Fruit fly (Drosophila melanogaster) whole organism, embryonic: ENCODE data around the gene Nle.

Source experiments
- Bgb ChIP-seq: fragments of 200-800 bp; sonication (Bioruptor generic); IDR thresholded peaks from 2 replicates; pipeline ENCODE4 v1.3.6; 2022; ENCODE audit warnings: missing biosample characterization, missing genetic modification characterization; ENCODE audit not compliant: partially characterized antibody
- BtbVII ChIP-seq: fragments of 200-800 bp; sonication (Bioruptor generic); optimal IDR thresholded peaks from 3 replicates; lab custom pipeline; 2017; ENCODE audit warnings: missing biosample characterization, mild to moderate bottlenecking, missing genetic modification characterization
- CG12659 ChIP-seq: fragments of 200-800 bp; sonication (Bioruptor generic); optimal IDR thresholded peaks from 3 replicates; lab custom pipeline; 2017; ENCODE audit warnings: mild to moderate bottlenecking, missing biosample characterization, missing genetic modification reagents, missing genetic modification characterization
- CG12942 ChIP-seq: fragments of 200-800 bp; sonication (Bioruptor generic); optimal IDR thresholded peaks from 3 replicates; lab custom pipeline; 2016; ENCODE audit warnings: missing biosample characterization, missing genetic modification characterization
- CG13296 ChIP-seq: fragments of 200-800 bp; sonication (Bioruptor generic); optimal IDR thresholded peaks from 3 replicates; lab custom pipeline; 2018; ENCODE audit warnings: missing biosample characterization, mild to moderate bottlenecking, missing genetic modification characterization
- CG13775 ChIP-seq: fragments of 200-800 bp; sonication (Bioruptor generic); optimal IDR thresholded peaks from 3 replicates; lab custom pipeline; 2017; ENCODE audit warnings: missing biosample characterization, mild to moderate bottlenecking, missing genetic modification characterization
- CG13894 ChIP-seq: fragments of 200-800 bp; sonication (Bioruptor generic); optimal IDR thresholded peaks from 3 replicates; lab custom pipeline; 2018; ENCODE audit warnings: missing biosample characterization, mild to moderate bottlenecking, missing genetic modification characterization, moderate library complexity
- CG15073 ChIP-seq: fragments of 200-800 bp; sonication (Bioruptor generic); optimal IDR thresholded peaks from 2 replicates; lab custom pipeline; 2016; ENCODE audit warnings: missing biosample characterization, missing genetic modification characterization
- CG15514 ChIP-seq: fragments of 200-800 bp; sonication (Bioruptor generic); optimal IDR thresholded peaks from 3 replicates; lab custom pipeline; 2017; ENCODE audit warnings: missing biosample characterization, missing genetic modification characterization, mild to moderate bottlenecking, moderate library complexity, missing genetic modification reagents
- CG15696 ChIP-seq: fragments of 200-800 bp; sonication (Bioruptor generic); optimal IDR thresholded peaks from 2 replicates; lab custom pipeline; 2019; ENCODE audit warnings: missing biosample characterization, mild to moderate bottlenecking, missing genetic modification characterization, moderate library complexity
- CG18262 ChIP-seq: fragments of 200-800 bp; optimal IDR thresholded peaks from 3 replicates; lab custom pipeline; 2019; ENCODE audit warnings: missing biosample characterization, mild to moderate bottlenecking, missing genetic modification characterization, moderate library complexity
- CG18476 ChIP-seq: fragments of 200-800 bp; sonication (Bioruptor generic); optimal IDR thresholded peaks from 2 replicates; lab custom pipeline; 2016; ENCODE audit warnings: missing biosample characterization, mild to moderate bottlenecking, missing genetic modification characterization
- CG2712 ChIP-seq: fragments of 200-800 bp; optimal IDR thresholded peaks from 3 replicates; lab custom pipeline; 2019; ENCODE audit warnings: missing biosample characterization, mild to moderate bottlenecking, missing genetic modification characterization, moderate library complexity
- CG30431 ChIP-seq: fragments of 200-800 bp; sonication (Bioruptor generic); optimal IDR thresholded peaks from 2 replicates; lab custom pipeline; 2017; ENCODE audit warnings: missing biosample characterization, missing genetic modification characterization
- CG32532 ChIP-seq: fragments of 200-800 bp; sonication (Bioruptor generic); IDR thresholded peaks from 2 replicates; pipeline ENCODE4 v1.3.6; 2022; ENCODE audit warnings: missing biosample characterization, missing genetic modification characterization
- CG32767 ChIP-seq: fragments of 200-800 bp; sonication (Bioruptor generic); IDR thresholded peaks from 2 replicates; pipeline ENCODE4 v1.3.6; 2022; ENCODE audit warnings: missing biosample characterization, missing genetic modification characterization
- CG4282 ChIP-seq: fragments of 200-800 bp; sonication (Bioruptor generic); optimal IDR thresholded peaks from 2 replicates; lab custom pipeline; 2016; ENCODE audit warnings: missing biosample characterization, missing genetic modification characterization
- CG4730 ChIP-seq: fragments of 200-800 bp; sonication (Bioruptor generic); IDR thresholded peaks from 2 replicates; pipeline ENCODE4 v1.3.6; 2022; ENCODE audit warnings: missing biosample characterization, missing genetic modification characterization
- CG6272 ChIP-seq: fragments of 200-800 bp; sonication (Bioruptor generic); IDR thresholded peaks from 2 replicates; pipeline ENCODE4 v1.3.6; 2022; ENCODE audit warnings: missing biosample characterization, missing genetic modification characterization
- CG6683 ChIP-seq: fragments of 200-800 bp; sonication (Bioruptor generic); optimal IDR thresholded peaks from 2 replicates; lab custom pipeline; 2017; ENCODE audit warnings: missing biosample characterization, mild to moderate bottlenecking, missing genetic modification characterization, missing genetic modification reagents
- CG8359 ChIP-seq: fragments of 200-800 bp; sonication (Bioruptor generic); optimal IDR thresholded peaks from 2 replicates; lab custom pipeline; 2017; ENCODE audit warnings: missing biosample characterization, mild to moderate bottlenecking, missing genetic modification characterization, borderline replicate concordance
- Camta ChIP-seq: fragments of 200-800 bp; sonication (Bioruptor generic); optimal IDR thresholded peaks from 2 replicates; lab custom pipeline; 2016; ENCODE audit warnings: missing biosample characterization, missing genetic modification characterization
- Dek ChIP-seq: fragments of 200-800 bp; sonication (Bioruptor generic); optimal IDR thresholded peaks from 3 replicates; lab custom pipeline; 2019; ENCODE audit warnings: missing biosample characterization, mild to moderate bottlenecking, missing genetic modification characterization, moderate library complexity
- Dip2 ChIP-seq: fragments of 200-800 bp; sonication (Bioruptor generic); IDR thresholded peaks from 2 replicates; pipeline ENCODE4 v1.3.6; 2022; ENCODE audit warnings: missing biosample characterization, missing genetic modification characterization
- Med ChIP-seq: fragments of 200-800 bp; sonication (Bioruptor generic); peaks from one replicate; lab custom pipeline; 2016; ENCODE audit warnings: missing biosample characterization, missing genetic modification characterization, mild to moderate bottlenecking, inconsistent platforms, moderate library complexity
- Meics ChIP-seq: fragments of 200-800 bp; sonication (Bioruptor generic); optimal IDR thresholded peaks from 2 replicates; lab custom pipeline; 2017; ENCODE audit warnings: missing biosample characterization, mild to moderate bottlenecking, missing genetic modification characterization
- Neu2 ChIP-seq: fragments of 200-800 bp; sonication (Bioruptor generic); optimal IDR thresholded peaks from 3 replicates; lab custom pipeline; 2016; ENCODE audit warnings: missing biosample characterization, missing genetic modification characterization, borderline replicate concordance
- Poxn ChIP-seq: fragments of 200-800 bp; sonication (Bioruptor generic); IDR thresholded peaks from 2 replicates; pipeline ENCODE4 v1.3.6; 2022; ENCODE audit warnings: missing biosample characterization, missing genetic modification characterization
- Spps ChIP-seq: fragments of 200-800 bp; sonication (Bioruptor generic); optimal IDR thresholded peaks from 2 replicates; lab custom pipeline; 2018; ENCODE audit warnings: missing biosample characterization, mild to moderate bottlenecking, missing genetic modification characterization
- bcd ChIP-seq: fragments of 200-800 bp; sonication (Bioruptor generic); optimal IDR thresholded peaks from 2 replicates; lab custom pipeline; 2017; ENCODE audit warnings: missing biosample characterization, mild to moderate bottlenecking, missing genetic modification characterization
- bsh ChIP-seq, 2 experiments: fragments of 200-800 bp; sonication (Bioruptor generic); optimal IDR thresholded peaks; 2 replicates each; lab custom pipeline; 2017 to 2018; ENCODE audit warnings: mild to moderate bottlenecking in 2 of 2, missing biosample characterization in 2 of 2, missing genetic modification characterization in 2 of 2, moderate library complexity in 1 of 2
- caup ChIP-seq: fragments of 200-800 bp; sonication (Bioruptor generic); optimal IDR thresholded peaks from 3 replicates; lab custom pipeline; 2017; ENCODE audit warnings: missing biosample characterization, mild to moderate bottlenecking, missing genetic modification characterization, moderate library complexity; ENCODE audit not compliant: severe bottlenecking
- ci ChIP-seq: fragments of 200-800 bp; sonication (Bioruptor generic); IDR thresholded peaks from 3 replicates; pipeline ENCODE4 v1.3.6; 2022; ENCODE audit warnings: missing biosample characterization, missing genetic modification characterization
- dati ChIP-seq: fragments of 200-800 bp; sonication (Bioruptor generic); IDR thresholded peaks from 2 replicates; pipeline ENCODE4 v1.3.6; 2022; ENCODE audit warnings: missing biosample characterization, missing genetic modification characterization
- disco-r ChIP-seq: fragments of 200-800 bp; sonication (Bioruptor generic); optimal IDR thresholded peaks from 2 replicates; lab custom pipeline; 2016; ENCODE audit warnings: missing biosample characterization, missing genetic modification characterization
- eve ChIP-seq, 2 experiments: fragments of >200 bp; optimal IDR thresholded peaks; 2 replicates each; lab custom pipeline; 2017; ENCODE audit warnings: missing biosample characterization in 2 of 2, missing genetic modification characterization in 2 of 2
- gcm2 ChIP-seq: fragments of 200-800 bp; sonication (Bioruptor generic); optimal IDR thresholded peaks from 2 replicates; lab custom pipeline; 2016; ENCODE audit warnings: missing biosample characterization, missing genetic modification characterization
- gem ChIP-seq: fragments of 200-800 bp; sonication (Bioruptor generic); optimal IDR thresholded peaks from 2 replicates; lab custom pipeline; 2019; ENCODE audit warnings: missing biosample characterization, mild to moderate bottlenecking, missing genetic modification characterization, moderate library complexity
- gt ChIP-seq: fragments of 200-800 bp; sonication (Bioruptor generic); IDR thresholded peaks from 2 replicates; pipeline ENCODE4 v1.3.6; 2022; ENCODE audit warnings: missing biosample characterization, missing genetic modification characterization
- kay ChIP-seq: fragments of 200-800 bp; sonication (Bioruptor generic); optimal IDR thresholded peaks from 2 replicates; lab custom pipeline; 2016; ENCODE audit warnings: missing biosample characterization, missing genetic modification characterization
- klu ChIP-seq: fragments of 200-800 bp; sonication (Bioruptor generic); IDR thresholded peaks from 2 replicates; pipeline ENCODE4 v1.3.6; 2022; ENCODE audit warnings: missing biosample characterization, missing genetic modification characterization
- lilli ChIP-seq: fragments of 200-800 bp; sonication (Bioruptor generic); optimal IDR thresholded peaks from 3 replicates; lab custom pipeline; 2016; ENCODE audit warnings: missing biosample characterization, missing genetic modification characterization
- mld ChIP-seq: fragments of 200-800 bp; sonication (Bioruptor generic); IDR thresholded peaks from 3 replicates; pipeline ENCODE4 v1.3.6; 2022; ENCODE audit warnings: missing biosample characterization, missing genetic modification characterization; ENCODE audit not compliant: partially characterized antibody
- org-1 ChIP-seq: fragments of 200-800 bp; sonication (Bioruptor generic); optimal IDR thresholded peaks from 2 replicates; lab custom pipeline; 2017; ENCODE audit warnings: missing biosample characterization, missing genetic modification characterization
- rib ChIP-seq: fragments of 200-800 bp; sonication (Bioruptor generic); IDR thresholded peaks from 2 replicates; pipeline ENCODE4 v1.3.6; 2022; ENCODE audit warnings: missing biosample characterization, missing genetic modification characterization
- sens ChIP-seq: fragments of 200-800 bp; sonication (Bioruptor generic); peaks from one replicate; lab custom pipeline; 2016; ENCODE audit warnings: missing biosample characterization, missing genetic modification characterization
- sim ChIP-seq: fragments of 200-800 bp; sonication (Bioruptor generic); IDR thresholded peaks from 2 replicates; pipeline ENCODE4 v1.3.6; 2022; ENCODE audit warnings: missing biosample characterization, missing genetic modification characterization
- slp2 ChIP-seq: fragments of 200-800 bp; sonication (Bioruptor generic); optimal IDR thresholded peaks from 2 replicates; lab custom pipeline; 2016; ENCODE audit warnings: missing biosample characterization, missing genetic modification characterization
- tap ChIP-seq: fragments of 200-800 bp; optimal IDR thresholded peaks from 3 replicates; lab custom pipeline; 2019; ENCODE audit warnings: missing biosample characterization, mild to moderate bottlenecking, missing genetic modification characterization, moderate library complexity
- twi ChIP-seq: fragments of 200-800 bp; optimal IDR thresholded peaks from 2 replicates; lab custom pipeline; 2019; ENCODE audit warnings: missing biosample characterization, mild to moderate bottlenecking, missing genetic modification characterization, moderate library complexity

Nle gene

dm6 chr2L:522752-523151, 45.2 kb downstream of the Nle start (continued):
- TF ChIP-seq Med (GFP tag; lab: Kevin White, UChicago) (peak; percentile 16), CG32767 (peak; percentile 28; the same call in 1 of the 2 replicates), gt (GFP tag; lab: Robert Waterston, UW) (peak; percentile 10; the same call in 1 of the 2 replicates), Dek (no peak), CG18262 (tag; lab: Kevin White, UChicago) (peak; percentile 66), Meics (GFP tag; lab: Kevin White, UChicago) (no peak), ci (GFP tag; lab: Robert Waterston, UW) (peak; percentile 59; the same call in 2 of the 3 replicates), org-1 (peak; percentile 22), CG13775 (peak; percentile 44), CG12659 (GFP tag; lab: Kevin White, UChicago) (peak; percentile 28), klu (GFP tag; lab: Robert Waterston, UW) (no peak), CG15073 (GFP tag; lab: Kevin White, UChicago) (no peak), disco-r (GFP tag; lab: Kevin White, UChicago) (peak; percentile 18), CG6272 (GFP tag; lab: Robert Waterston, UW) (peak; percentile 68), CG4282 (GFP tag; lab: Kevin White, UChicago) (no peak), Bgb (GFP tag; lab: Robert Waterston, UW) (no peak), Poxn (no peak), gem (tag; lab: Kevin White, UChicago) (peak; percentile 78), BtbVII (no peak), sim (GFP tag; lab: Robert Waterston, UW) (peak; percentile 74), CG6683 (GFP tag; lab: Kevin White, UChicago) (no peak), CG15696 (tag; lab: Kevin White, UChicago) (peak; percentile 47), twi (tag; lab: Kevin White, UChicago) (no peak), Neu2 (GFP tag; lab: Kevin White, UChicago) (no peak), CG32532 (GFP tag; lab: Robert Waterston, UW) (0 out of 2 replicates have a peak, but pooled peaks have one; percentile 23), mld (GFP tag; lab: Robert Waterston, UW) (no peak), tap (peak; percentile 9), CG13296 (GFP tag; lab: Kevin White, UChicago) (no peak), Spps (tag; lab: Kevin White, UChicago) (peak; percentile 53), gcm2 (no peak), CG12942 (GFP tag; lab: Kevin White, UChicago) (no peak), slp2 (GFP tag; lab: Kevin White, UChicago) (peak; percentile 14), CG18476 (peak; percentile 31), sens (GFP tag; lab: Kevin White, UChicago) (peak; percentile 91), bcd (GFP tag; lab: Kevin White, UChicago) (peak; percentile 43), eve (GFP tag; optimal IDR thresholded peaks at IDR 0.05; lab: Kevin White, UChicago) (no peak), CG4730 (peak; percentile 40; the same call in 1 of the 2 replicates), CG2712 (tag; lab: Kevin White, UChicago) (peak; percentile 71), kay (GFP tag; lab: Kevin White, UChicago) (no peak), rib (GFP tag; lab: Robert Waterston, UW) (no peak), lilli (GFP tag; lab: Kevin White, UChicago) (no peak), bsh (GFP tag; optimal IDR thresholded peaks at IDR 0.05; lab: Kevin White, UChicago) (peak in 1 of 2 experiments; percentile 79), CG13894 (tag; lab: Kevin White, UChicago) (no peak), Dip2 (no peak), CG8359 (GFP tag; lab: Kevin White, UChicago) (peak; percentile 45), Camta (GFP tag; lab: Kevin White, UChicago) (peak; percentile 20), caup (GFP tag; lab: Kevin White, UChicago) (peak; percentile 5), CG30431 (GFP tag; lab: Kevin White, UChicago) (peak; percentile 1), CG15514 (GFP tag; lab: Kevin White, UChicago) (no peak), dati (GFP tag; lab: Robert Waterston, UW) (peak; percentile 48; the same call in 1 of the 2 replicates)
